Worm (Caenorhabditis elegans): ENCODE results near the gene F14E5.2.

F14E5.2 gene

DNA sequence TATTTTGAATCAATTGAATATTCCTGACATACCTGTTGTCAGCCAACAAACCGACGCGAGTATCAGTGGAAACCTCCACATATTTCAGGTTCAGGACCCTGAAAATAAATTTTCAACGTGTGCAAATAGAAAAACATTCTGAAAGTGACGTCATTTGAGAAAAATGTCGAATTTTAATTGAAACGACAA is at the start of gene F14E5.2:
Gene F14E5.2 (minus strand): TSS at position 101 of the 189 bp plus-strand sequence.
- TF ChIP-seq W03F9.2 (tag; optimal IDR thresholded peaks at IDR 0.05) (no peak), him-1 (tag; optimal IDR thresholded peaks at IDR 0.05) (no peak), dao-5 (tag; optimal IDR thresholded peaks at IDR 0.05) (no peak)

- no peak for TF ChIP-seq W03F9.2 (tag; optimal IDR thresholded peaks at IDR 0.05)
- no peak for TF ChIP-seq him-1 (tag; optimal IDR thresholded peaks at IDR 0.05)
- no peak for TF ChIP-seq dao-5 (tag; optimal IDR thresholded peaks at IDR 0.05)
Observed at ce11 chrII:8475306-8475822, 46.7 kb upstream of the F14E5.2 start, which contains the start of the genes M05D6.1 and M05D6.3. Gene M05D6.1, minus strand, starts transcription at chrII:8475406. Gene M05D6.3, plus strand, starts transcription at chrII:8475772.

DNA sequence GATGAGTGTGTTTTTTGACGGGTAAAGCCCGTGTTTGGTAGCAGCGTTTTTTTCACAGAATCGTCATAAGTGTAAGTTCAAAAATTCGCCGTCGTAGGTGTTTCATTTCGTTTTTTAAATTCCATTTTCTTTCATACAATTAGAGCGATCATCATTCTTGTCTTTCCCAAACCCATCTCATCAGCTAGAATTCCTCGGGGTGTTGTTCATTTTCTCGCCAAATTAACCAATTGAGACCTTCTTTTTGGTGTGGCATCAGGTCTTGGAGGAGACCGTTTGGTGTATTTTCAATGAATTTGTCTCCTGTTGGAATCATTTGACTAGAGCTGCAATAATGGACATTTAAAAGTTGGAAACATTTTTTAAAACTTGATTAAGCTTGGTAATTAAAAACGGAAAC is 44.3 kb upstream of the F14E5.2 start:
- TF ChIP-seq him-1 (tag; optimal IDR thresholded peaks at IDR 0.05), result no peak
- TF ChIP-seq W03F9.2 (tag; optimal IDR thresholded peaks at IDR 0.05), result no peak
- TF ChIP-seq dao-5 (tag; optimal IDR thresholded peaks at IDR 0.05), result no peak

- TF ChIP-seq W03F9.2 (tag; optimal IDR thresholded peaks at IDR 0.05) (no peak), dao-5 (tag; optimal IDR thresholded peaks at IDR 0.05) (no peak), him-1 (tag; optimal IDR thresholded peaks at IDR 0.05) (no peak)
Observed at ce11 chrII:8471139-8471538, 42.5 kb upstream of the F14E5.2 start, which contains the start of gene M05D6.8. Gene M05D6.8, minus strand, starts transcription at chrII:8471239.

- TF ChIP-seq dao-5 (tag; optimal IDR thresholded peaks at IDR 0.05) (no peak), him-1 (tag; optimal IDR thresholded peaks at IDR 0.05) (no peak), W03F9.2 (tag; optimal IDR thresholded peaks at IDR 0.05) (no peak)
Observed at ce11 chrII:8467809-8468208, 39.2 kb upstream of the F14E5.2 start, which contains the start of gene M05D6.2. Gene M05D6.2, plus strand, starts transcription at chrII:8468109.

DNA sequence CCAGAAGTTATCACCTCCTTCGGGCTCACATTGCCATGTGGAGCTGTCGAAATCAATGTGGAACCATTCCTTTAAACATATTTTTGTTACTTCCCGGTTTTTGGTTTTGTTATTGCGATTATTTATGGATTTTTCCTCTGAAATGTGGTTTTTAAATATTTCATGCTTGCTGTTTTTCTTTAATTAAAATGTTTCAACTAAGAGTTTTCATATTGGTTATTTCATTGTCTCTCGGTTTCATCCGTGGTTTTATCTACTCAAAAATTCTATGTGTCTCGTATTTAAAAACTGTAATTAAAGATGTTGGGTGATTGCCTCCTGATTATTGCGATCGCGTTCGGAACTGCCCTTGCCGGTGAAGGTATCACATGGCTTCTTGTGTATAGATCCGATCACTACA is 38.2 kb upstream of the F14E5.2 start, which contains the start of gene F22B5.10:
Gene F22B5.10 (plus strand): TSS at position 301 of the 400 bp plus-strand sequence.
- TF ChIP-seq him-1 (tag; optimal IDR thresholded peaks at IDR 0.05), result no peak
- no peak for TF ChIP-seq dao-5 (tag; optimal IDR thresholded peaks at IDR 0.05)

DNA sequence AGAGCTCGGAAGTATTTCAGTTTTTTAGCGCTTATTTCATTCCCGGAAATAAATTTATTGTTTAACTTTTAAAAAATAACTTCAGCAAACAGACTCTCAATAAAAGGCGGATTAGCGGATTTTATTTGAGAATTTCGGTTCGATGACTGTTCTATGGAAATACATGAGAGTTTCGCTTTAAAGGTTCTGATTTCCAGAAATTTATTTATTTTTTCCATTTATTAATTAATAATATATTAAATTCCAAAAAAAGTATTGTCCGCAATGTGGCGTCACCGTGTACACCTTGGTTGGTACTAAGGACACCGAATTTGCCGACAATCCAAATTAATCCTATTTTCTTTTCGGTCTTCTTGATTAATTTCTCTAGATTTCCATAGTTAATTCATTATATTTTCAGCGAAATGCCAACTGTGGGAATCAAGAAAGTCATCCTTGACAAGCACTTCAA is 35.8 kb upstream of the F14E5.2 start, which contains the start of gene fars-3:
Gene fars-3 (plus strand): TSS at position 401 of the 451 bp plus-strand sequence.
- TF ChIP-seq W03F9.2 (tag; optimal IDR thresholded peaks at IDR 0.05), result peak; percentile 48
- TF ChIP-seq dao-5 (tag; optimal IDR thresholded peaks at IDR 0.05), result no peak
- no peak for TF ChIP-seq him-1 (tag; optimal IDR thresholded peaks at IDR 0.05)

DNA sequence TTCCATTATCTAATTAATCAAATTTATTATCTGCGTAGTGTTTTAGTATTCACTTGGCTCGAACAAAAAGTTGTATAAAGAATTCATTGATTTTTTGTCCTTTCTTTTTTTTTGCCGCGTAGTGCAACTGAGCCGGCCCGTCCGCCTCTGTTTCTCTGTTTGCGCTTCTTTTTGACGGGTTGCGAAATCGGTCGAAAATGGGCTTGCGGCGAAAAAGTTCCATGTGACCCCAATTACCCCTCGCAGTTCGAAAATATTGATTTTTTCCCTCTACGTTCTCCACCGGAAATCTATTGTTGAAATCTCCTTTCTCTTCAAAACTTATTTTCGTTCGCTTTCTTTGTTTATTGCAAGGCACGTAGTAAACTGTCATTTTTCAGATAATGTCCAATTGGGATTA is 28.8 kb upstream of the F14E5.2 start, which contains the start of gene zyg-9:
Gene zyg-9 (plus strand): TSS at position 381 of the 400 bp plus-strand sequence.
- TF ChIP-seq W03F9.2 (tag; optimal IDR thresholded peaks at IDR 0.05), result no peak

- TF ChIP-seq him-1 (tag; optimal IDR thresholded peaks at IDR 0.05) (no peak), dao-5 (tag; optimal IDR thresholded peaks at IDR 0.05) (no peak), W03F9.2 (tag; optimal IDR thresholded peaks at IDR 0.05) (no peak)
Observed at ce11 chrII:8456681-8457389, 28.2 kb upstream of the F14E5.2 start.

DNA sequence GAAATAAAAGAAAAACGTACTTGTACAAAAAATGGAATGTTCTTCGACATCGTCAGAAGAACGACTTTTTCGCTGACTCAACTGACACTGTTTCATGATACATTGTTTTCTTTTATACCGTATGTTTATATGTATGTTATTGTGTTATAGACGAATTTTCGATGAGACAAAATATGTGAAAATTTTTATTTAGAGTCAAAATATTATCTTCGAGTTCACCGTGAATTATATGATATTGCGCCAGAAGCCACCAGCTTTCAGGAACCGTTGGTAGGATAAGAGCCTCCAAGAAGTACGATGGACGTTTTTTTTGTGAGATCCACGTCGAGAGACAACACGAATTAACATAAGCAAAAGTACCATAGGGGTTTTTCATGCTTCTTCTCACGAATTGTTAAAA is 27.4 kb upstream of the F14E5.2 start, which contains the start of gene F22B5.6:
Gene F22B5.6 (minus strand): TSS at position 101 of the 400 bp plus-strand sequence.
- TF ChIP-seq dao-5 (tag; optimal IDR thresholded peaks at IDR 0.05), result no peak
- no peak for TF ChIP-seq W03F9.2 (tag; optimal IDR thresholded peaks at IDR 0.05)
- no peak for TF ChIP-seq him-1 (tag; optimal IDR thresholded peaks at IDR 0.05)

ce11 chrII:8454513-8454912 is 25.9 kb upstream of the F14E5.2 start, which contains the start of gene F22B5.5:
Gene F22B5.5, minus strand, starts transcription at chrII:8454613.
- no peak for TF ChIP-seq him-1 (tag; optimal IDR thresholded peaks at IDR 0.05)
- no peak for TF ChIP-seq dao-5 (tag; optimal IDR thresholded peaks at IDR 0.05)
- TF ChIP-seq W03F9.2 (tag; optimal IDR thresholded peaks at IDR 0.05), result no peak

DNA sequence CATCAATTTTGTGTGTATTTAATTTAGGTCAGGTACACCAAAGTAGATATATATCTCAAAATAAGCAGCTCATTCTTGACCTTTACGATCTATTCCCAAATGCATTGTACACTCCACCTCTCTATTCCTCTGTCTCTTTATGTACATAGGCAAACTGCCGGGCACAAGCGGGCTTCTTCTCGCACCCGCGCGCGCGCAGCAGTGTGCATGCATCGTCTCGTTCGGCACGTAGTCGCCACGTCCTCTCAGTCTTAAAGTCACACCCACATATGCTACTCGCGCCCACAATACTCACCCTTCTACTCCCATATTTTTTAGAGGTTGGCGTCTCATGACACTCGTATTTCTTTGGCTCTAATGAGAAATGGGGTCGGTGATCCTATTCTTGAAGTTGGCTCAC is 22.8 kb upstream of the F14E5.2 start:
- TF ChIP-seq dao-5 (tag; optimal IDR thresholded peaks at IDR 0.05) (no peak), him-1 (tag; optimal IDR thresholded peaks at IDR 0.05) (no peak), W03F9.2 (tag; optimal IDR thresholded peaks at IDR 0.05) (no peak)

DNA sequence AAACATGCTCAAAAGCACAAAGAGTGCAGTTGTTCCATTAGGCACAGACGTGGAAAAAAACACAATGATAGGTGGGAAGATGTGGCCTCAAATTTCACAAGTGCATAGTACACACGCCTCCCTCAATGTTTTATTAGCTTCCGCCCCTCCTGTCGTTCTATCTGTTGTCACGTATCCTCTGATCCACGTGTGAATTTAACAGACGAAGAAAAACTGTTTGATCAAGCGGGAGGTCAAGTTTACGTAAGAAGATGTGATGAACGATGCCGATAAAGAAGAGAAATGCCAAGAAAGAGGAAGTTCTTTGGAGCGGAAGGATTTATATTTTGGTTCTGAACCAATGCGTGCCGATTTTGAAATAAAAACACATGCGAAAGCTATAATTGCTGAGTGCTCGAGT is 22.1 kb upstream of the F14E5.2 start:
- no peak for TF ChIP-seq dao-5 (tag; optimal IDR thresholded peaks at IDR 0.05)
- no peak for TF ChIP-seq him-1 (tag; optimal IDR thresholded peaks at IDR 0.05)
- TF ChIP-seq W03F9.2 (tag; optimal IDR thresholded peaks at IDR 0.05), result no peak

DNA sequence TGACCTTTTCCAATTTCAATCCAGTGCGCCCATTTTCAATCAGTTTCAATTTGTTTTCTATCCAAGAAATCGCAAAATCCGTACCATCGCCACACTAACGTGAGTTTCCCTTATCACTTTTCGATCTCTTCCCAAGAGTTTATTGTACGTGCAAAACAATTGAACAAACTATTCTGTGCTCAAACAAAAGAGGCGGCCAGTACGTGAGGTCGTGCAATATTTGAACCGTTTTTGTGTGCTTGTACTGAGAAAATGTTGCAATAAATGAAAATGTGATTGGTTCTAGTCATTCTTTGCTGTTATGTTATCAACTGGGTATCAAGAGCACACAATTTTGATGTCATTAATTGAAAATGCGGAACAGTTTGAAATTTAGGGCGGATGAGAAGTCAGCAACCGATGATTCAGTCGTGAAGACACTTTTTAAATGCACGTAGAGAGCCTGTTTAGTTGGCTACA is 21.0 kb upstream of the F14E5.2 start, which contains the start of gene F22B5.4:
Gene F22B5.4 (plus strand): TSS at position 51 of the 459 bp plus-strand sequence.
- TF ChIP-seq W03F9.2 (tag; optimal IDR thresholded peaks at IDR 0.05) (no peak), dao-5 (tag; optimal IDR thresholded peaks at IDR 0.05) (no peak), him-1 (tag; optimal IDR thresholded peaks at IDR 0.05) (no peak)
